Fruit fly (Drosophila melanogaster) whole organism, prepupa: ENCODE measurements around the gene Snm1.

Experiments used
- CG10631 ChIP-seq: fragments of 200-800 bp; sonication (Bioruptor generic); optimal IDR thresholded peaks from 2 replicates; lab custom pipeline; 2016; ENCODE audit warnings: missing biosample characterization, missing genetic modification characterization
- CG10669 ChIP-seq: fragments of 200-800 bp; sonication (Bioruptor generic); optimal IDR thresholded peaks from 3 replicates; lab custom pipeline; 2018; ENCODE audit warnings: missing biosample characterization, mild to moderate bottlenecking, missing genetic modification characterization, moderate library complexity
- CG11294 ChIP-seq: fragments of 200-800 bp; sonication (Bioruptor generic); IDR thresholded peaks from 2 replicates; pipeline ENCODE4 v1.3.6; 2022; ENCODE audit warnings: missing biosample characterization, missing genetic modification characterization
- CG11762 ChIP-seq: fragments of 200-800 bp; sonication (Bioruptor generic); optimal IDR thresholded peaks from 3 replicates; lab custom pipeline; 2016; ENCODE audit warnings: missing biosample characterization, missing genetic modification characterization; ENCODE audit not compliant: insufficient read depth
- CG15336 ChIP-seq: fragments of 200-800 bp; sonication (Bioruptor generic); IDR thresholded peaks from 2 replicates; pipeline ENCODE4 v1.3.6; 2022; ENCODE audit warnings: missing biosample characterization, missing genetic modification characterization
- CG1621 ChIP-seq: fragments of 200-800 bp; sonication (Bioruptor generic); optimal IDR thresholded peaks from 3 replicates; lab custom pipeline; 2018; ENCODE audit warnings: missing biosample characterization, mild to moderate bottlenecking, missing genetic modification characterization
- CG16779 ChIP-seq: fragments of 200-800 bp; sonication (Bioruptor generic); optimal IDR thresholded peaks from 3 replicates; lab custom pipeline; 2017; ENCODE audit warnings: missing biosample characterization, mild to moderate bottlenecking, missing genetic modification characterization
- CG3032 ChIP-seq: fragments of 200-800 bp; optimal IDR thresholded peaks from 2 replicates; lab custom pipeline; 2019; ENCODE audit warnings: missing biosample characterization, mild to moderate bottlenecking, missing genetic modification characterization, moderate library complexity
- CG32006 ChIP-seq: fragments of 200-800 bp; sonication (Bioruptor generic); optimal IDR thresholded peaks from 3 replicates; lab custom pipeline; 2017; ENCODE audit warnings: missing biosample characterization, mild to moderate bottlenecking, missing genetic modification characterization
- CG34406 ChIP-seq: fragments of 200-800 bp; sonication (Bioruptor generic); optimal IDR thresholded peaks from 3 replicates; lab custom pipeline; 2016; ENCODE audit warnings: missing biosample characterization, missing genetic modification characterization
- CG3919 ChIP-seq: fragments of 200-800 bp; sonication (Bioruptor generic); optimal IDR thresholded peaks from 3 replicates; lab custom pipeline; 2016; ENCODE audit warnings: missing biosample characterization, missing genetic modification characterization
- CG4318 ChIP-seq: fragments of 200-800 bp; sonication (Bioruptor generic); optimal IDR thresholded peaks from 3 replicates; lab custom pipeline; 2017; ENCODE audit warnings: missing biosample characterization, mild to moderate bottlenecking, missing genetic modification characterization
- CG6163 ChIP-seq: fragments of 200-800 bp; sonication (Bioruptor generic); IDR thresholded peaks from 3 replicates; pipeline ENCODE4 v1.3.6; 2022; ENCODE audit warnings: missing biosample characterization, missing genetic modification characterization
- CG6276 ChIP-seq: fragments of 200-800 bp; sonication (Bioruptor generic); optimal IDR thresholded peaks from 2 replicates; lab custom pipeline; 2017; ENCODE audit warnings: missing biosample characterization, mild to moderate bottlenecking, missing genetic modification characterization
- CG6808 ChIP-seq: fragments of 200-800 bp; sonication (Bioruptor generic); optimal IDR thresholded peaks from 3 replicates; lab custom pipeline; 2017; ENCODE audit warnings: missing biosample characterization, missing genetic modification characterization, mild to moderate bottlenecking, moderate library complexity, missing genetic modification reagents
- CG6854 ChIP-seq: fragments of 200-800 bp; sonication (Bioruptor generic); optimal IDR thresholded peaks from 2 replicates; lab custom pipeline; 2017; ENCODE audit warnings: missing biosample characterization, mild to moderate bottlenecking, missing genetic modification characterization
- CG7368 ChIP-seq: fragments of 200-800 bp; sonication (Bioruptor generic); optimal IDR thresholded peaks from 3 replicates; lab custom pipeline; 2016; ENCODE audit warnings: missing biosample characterization, missing genetic modification characterization
- CG8119 ChIP-seq: fragments of 200-800 bp; sonication (Bioruptor generic); IDR thresholded peaks from 3 replicates; pipeline ENCODE4 v1.3.6; 2022; ENCODE audit warnings: missing biosample characterization, missing genetic modification characterization
- CG8319 ChIP-seq: fragments of 200-800 bp; sonication (Bioruptor generic); optimal IDR thresholded peaks from 3 replicates; lab custom pipeline; 2016; ENCODE audit warnings: missing biosample characterization, missing genetic modification characterization
- CG8632 ChIP-seq: fragments of 200-800 bp; sonication (Bioruptor generic); optimal IDR thresholded peaks from 3 replicates; lab custom pipeline; 2016; ENCODE audit warnings: missing biosample characterization, missing genetic modification characterization
- CG9139 ChIP-seq: fragments of 200-800 bp; sonication (Bioruptor generic); optimal IDR thresholded peaks from 3 replicates; lab custom pipeline; 2017; ENCODE audit warnings: missing biosample characterization, mild to moderate bottlenecking, missing genetic modification characterization
- Eip75B ChIP-seq: fragments of 200-800 bp; sonication (Bioruptor generic); optimal IDR thresholded peaks from 3 replicates; lab custom pipeline; 2016; ENCODE audit warnings: missing biosample characterization, missing genetic modification characterization
- Eip78C ChIP-seq: fragments of 200-800 bp; sonication (Bioruptor generic); peaks from one replicate; lab custom pipeline; 2016; ENCODE audit warnings: missing biosample characterization, missing genetic modification characterization
- Eip93F ChIP-seq: fragments of 200-800 bp; sonication (Bioruptor generic); optimal IDR thresholded peaks from 2 replicates; lab custom pipeline; 2016; ENCODE audit warnings: missing biosample characterization, mild to moderate bottlenecking, missing genetic modification characterization
- Ets21C ChIP-seq: fragments of 200-800 bp; sonication (Bioruptor generic); optimal IDR thresholded peaks from 3 replicates; lab custom pipeline; 2016; ENCODE audit warnings: missing biosample characterization, missing genetic modification characterization
- Ets96B ChIP-seq: fragments of 200-800 bp; optimal IDR thresholded peaks from 2 replicates; lab custom pipeline; 2019; ENCODE audit warnings: missing biosample characterization, mild to moderate bottlenecking, missing genetic modification characterization, moderate library complexity
- Hr39 ChIP-seq: fragments of 200-800 bp; sonication (Bioruptor generic); optimal IDR thresholded peaks from 2 replicates; lab custom pipeline; 2016; ENCODE audit warnings: missing biosample characterization, missing genetic modification characterization
- Lpt ChIP-seq: fragments of 200-800 bp; sonication (Bioruptor generic); optimal IDR thresholded peaks from 3 replicates; lab custom pipeline; 2016; ENCODE audit warnings: missing biosample characterization, missing genetic modification characterization
- OdsH ChIP-seq: fragments of 200-800 bp; sonication (Bioruptor generic); optimal IDR thresholded peaks from 3 replicates; lab custom pipeline; 2016; ENCODE audit warnings: missing biosample characterization, missing genetic modification characterization
- Smox ChIP-seq: fragments of 200-800 bp; sonication (Bioruptor generic); optimal IDR thresholded peaks from 3 replicates; lab custom pipeline; 2016; ENCODE audit warnings: missing biosample characterization, missing genetic modification characterization
- Sox14 ChIP-seq: fragments of 200-800 bp; sonication (Bioruptor generic); optimal IDR thresholded peaks from 3 replicates; lab custom pipeline; 2016; ENCODE audit warnings: missing biosample characterization, missing genetic modification characterization
- Sox15 ChIP-seq: fragments of 200-800 bp; sonication (Bioruptor generic); optimal IDR thresholded peaks from 3 replicates; lab custom pipeline; 2016; ENCODE audit warnings: missing biosample characterization, missing genetic modification characterization
- cyc ChIP-seq: fragments of 200-800 bp; sonication (Bioruptor generic); optimal IDR thresholded peaks from 3 replicates; lab custom pipeline; 2016; ENCODE audit warnings: missing biosample characterization, missing genetic modification characterization
- dac ChIP-seq: fragments of 200-800 bp; sonication (Bioruptor generic); optimal IDR thresholded peaks from 2 replicates; lab custom pipeline; 2017; ENCODE audit warnings: missing biosample characterization, mild to moderate bottlenecking, missing genetic modification characterization
- eg ChIP-seq: fragments of 200-800 bp; sonication (Bioruptor generic); IDR thresholded peaks from 3 replicates; pipeline ENCODE4 v1.3.6; 2022; ENCODE audit warnings: missing biosample characterization, missing genetic modification characterization
- fkh ChIP-seq: fragments of 200-800 bp; sonication (Bioruptor generic); optimal IDR thresholded peaks from 3 replicates; lab custom pipeline; 2017; ENCODE audit warnings: missing biosample characterization, mild to moderate bottlenecking, missing genetic modification characterization, moderate library complexity
- pdm3 ChIP-seq: fragments of 200-800 bp; sonication (Bioruptor generic); optimal IDR thresholded peaks from 3 replicates; lab custom pipeline; 2016; ENCODE audit warnings: missing biosample characterization, missing genetic modification characterization
- salr ChIP-seq, 2 experiments: fragments of 200-800 bp; sonication (Bioruptor generic); optimal IDR thresholded peaks; 3 replicates each; lab custom pipeline; 2016 to 2018; ENCODE audit warnings: missing biosample characterization in 2 of 2, missing genetic modification characterization in 2 of 2, mild to moderate bottlenecking in 1 of 2
- spab ChIP-seq: fragments of 200-800 bp; sonication (Bioruptor generic); optimal IDR thresholded peaks from 2 replicates; lab custom pipeline; 2017; ENCODE audit warnings: missing biosample characterization, mild to moderate bottlenecking, missing genetic modification characterization, missing genetic modification reagents
- ss ChIP-seq, 2 experiments: fragments of 200-800 bp; sonication (Bioruptor generic); optimal IDR thresholded peaks; 2 replicates in 1 of 2; 3 replicates in 1 of 2; lab custom pipeline; 2017 to 2018; ENCODE audit warnings: mild to moderate bottlenecking in 2 of 2, missing biosample characterization in 2 of 2, missing genetic modification characterization in 2 of 2, moderate library complexity in 1 of 2
- svp ChIP-seq: fragments of 200-800 bp; sonication (Bioruptor generic); peaks from one replicate; lab custom pipeline; 2016; ENCODE audit warnings: missing biosample characterization, missing genetic modification characterization
- topi ChIP-seq: fragments of 200-800 bp; sonication (Bioruptor generic); optimal IDR thresholded peaks from 3 replicates; lab custom pipeline; 2016; ENCODE audit warnings: missing biosample characterization, missing genetic modification characterization
- vri ChIP-seq: fragments of 200-800 bp; sonication (Bioruptor generic); optimal IDR thresholded peaks from 3 replicates; lab custom pipeline; 2016; ENCODE audit warnings: missing biosample characterization, mild to moderate bottlenecking, missing genetic modification characterization

Gene Snm1

DNA sequence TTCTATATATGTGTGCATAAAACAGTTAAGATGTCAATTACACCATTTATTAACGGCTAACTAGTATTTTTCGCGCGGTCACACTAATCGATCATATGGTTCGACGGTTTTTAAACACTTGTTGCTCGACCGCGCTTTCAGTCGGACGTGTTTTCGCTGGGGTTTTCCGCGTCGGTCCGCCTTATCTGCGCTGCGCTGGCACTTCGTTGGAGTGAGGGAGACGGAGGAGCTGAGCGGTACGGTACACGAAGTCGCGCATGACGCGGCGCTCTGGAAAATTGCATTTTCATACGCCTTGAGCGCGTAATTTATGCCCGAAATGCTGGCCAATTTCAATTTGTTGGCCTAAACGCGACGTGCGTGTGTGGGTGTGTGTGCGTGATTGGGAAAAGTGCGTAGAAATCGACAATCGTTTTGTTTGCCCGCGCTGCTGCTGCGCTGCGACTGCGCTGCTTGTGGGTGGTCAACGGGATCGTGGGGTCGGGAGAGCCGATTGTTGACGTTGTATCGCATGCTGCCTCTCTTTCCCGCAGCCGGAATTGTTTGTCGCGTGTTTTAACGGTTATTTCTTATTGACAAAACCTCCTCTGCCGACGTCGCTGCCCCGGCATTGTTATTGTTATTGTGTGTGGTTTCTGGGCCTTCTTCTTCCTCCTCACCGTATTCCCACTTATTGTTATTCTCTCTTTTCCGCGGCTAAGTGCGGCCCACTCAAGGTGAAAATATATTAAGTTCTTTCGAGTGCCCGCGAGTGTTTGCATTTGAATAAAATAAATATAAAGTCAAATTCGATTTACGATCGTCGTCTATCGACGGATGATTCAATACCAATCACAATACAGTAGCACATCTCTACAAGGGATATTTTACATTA is 37.6 kb upstream of the Snm1 start, which contains the start of gene Itpr:
Gene Itpr (plus strand): TSS at position 116 of the 874 bp plus-strand sequence.
- TF ChIP-seq salr (GFP tag; optimal IDR thresholded peaks at IDR 0.05; lab: Kevin White, UChicago) (no peak), Sox14 (GFP tag; lab: Kevin White, UChicago) (peak; percentile 14), ss (GFP tag; optimal IDR thresholded peaks at IDR 0.05; lab: Kevin White, UChicago) (peak; percentile 28 to 54), CG6854 (GFP tag; lab: Kevin White, UChicago) (peak; percentile 45), CG11294 (GFP tag; lab: Robert Waterston, UW) (no peak), CG9139 (peak; percentile 42), CG6276 (peak; percentile 40), CG3919 (GFP tag; lab: Kevin White, UChicago) (peak; percentile 8), Eip78C (GFP tag; lab: Kevin White, UChicago) (peak; percentile 58), CG16779 (tag; lab: Kevin White, UChicago) (peak; percentile 20), CG8119 (GFP tag; lab: Robert Waterston, UW) (peak; percentile 28; the same call in 1 of the 3 replicates), fkh (peak; percentile 97), svp (GFP tag; lab: Kevin White, UChicago) (peak; percentile 93), OdsH (GFP tag; lab: Kevin White, UChicago) (no peak), vri (GFP tag; lab: Kevin White, UChicago) (peak; percentile 10), Lpt (GFP tag; lab: Kevin White, UChicago) (peak; percentile 40), CG8632 (GFP tag; lab: Kevin White, UChicago) (no peak), Smox (GFP tag; lab: Kevin White, UChicago) (no peak), CG3032 (tag; lab: Kevin White, UChicago) (no peak), CG1621 (tag; lab: Kevin White, UChicago) (peak; percentile 24), cyc (GFP tag; lab: Kevin White, UChicago) (no peak), Sox15 (GFP tag; lab: Kevin White, UChicago) (no peak)

DNA sequence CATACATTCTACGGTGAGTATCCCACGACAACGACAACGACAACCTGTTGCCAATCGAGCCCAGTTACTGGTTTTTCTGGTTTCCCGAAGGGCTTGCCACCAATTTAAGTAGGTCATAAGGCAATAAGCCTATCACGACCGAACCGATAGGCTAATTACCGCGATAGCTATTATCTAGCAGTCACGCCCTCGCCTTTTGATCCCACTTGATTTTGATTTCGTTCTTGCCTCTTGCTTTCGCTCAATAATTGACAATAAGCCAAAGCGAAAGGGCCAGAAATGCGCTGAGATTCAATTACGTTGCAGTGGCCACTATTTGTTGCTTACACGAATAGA is 37.0 kb upstream of the Snm1 start:
- TF ChIP-seq CG3919 (GFP tag; lab: Kevin White, UChicago) (no peak), svp (GFP tag; lab: Kevin White, UChicago) (peak; percentile 90)

DNA sequence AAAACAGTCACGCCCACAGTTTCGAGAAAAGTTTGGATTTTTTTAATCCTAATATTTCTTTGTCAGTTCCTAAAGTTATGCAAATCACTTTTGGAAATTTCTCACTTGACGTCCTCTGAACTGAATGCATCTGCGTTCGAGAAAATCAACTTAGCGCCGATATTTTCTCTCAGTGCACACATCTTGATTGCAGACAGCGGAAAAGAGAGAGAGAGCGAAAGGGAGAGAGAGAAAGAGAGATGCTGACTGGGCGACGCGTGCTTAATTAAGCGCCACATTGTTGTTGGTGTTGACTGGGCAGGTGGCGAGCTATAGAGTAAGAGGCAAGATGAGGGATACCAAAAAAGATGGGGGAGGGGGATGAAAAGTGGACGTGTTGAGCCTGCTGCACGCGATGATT is 36.3 kb upstream of the Snm1 start:
- TF ChIP-seq Eip75B (GFP tag; lab: Kevin White, UChicago) (peak; percentile 66), topi (GFP tag; lab: Kevin White, UChicago) (peak; percentile 61), CG6808 (peak; percentile 65), Ets21C (GFP tag; lab: Kevin White, UChicago) (peak; percentile 32), Hr39 (peak; percentile 70), vri (GFP tag; lab: Kevin White, UChicago) (peak; percentile 30), CG10631 (GFP tag; lab: Kevin White, UChicago) (peak; percentile 68), Smox (GFP tag; lab: Kevin White, UChicago) (peak; percentile 53), CG4318 (peak; percentile 40), Lpt (GFP tag; lab: Kevin White, UChicago) (no peak), salr (GFP tag; optimal IDR thresholded peaks at IDR 0.05; lab: Kevin White, UChicago) (peak; percentile 27 to 47), CG11294 (GFP tag; lab: Robert Waterston, UW) (peak; percentile 22; the same call in 1 of the 2 replicates), CG16779 (tag; lab: Kevin White, UChicago) (peak; percentile 18), CG11762 (GFP tag; lab: Kevin White, UChicago) (peak; percentile 11), pdm3 (GFP tag; lab: Kevin White, UChicago) (peak; percentile 74), fkh (no peak), CG3919 (GFP tag; lab: Kevin White, UChicago) (peak; percentile 80), Sox14 (GFP tag; lab: Kevin White, UChicago) (peak; percentile 64), CG34406 (GFP tag; lab: Kevin White, UChicago) (peak; percentile 62), CG6163 (GFP tag; lab: Robert Waterston, UW) (peak; percentile 80), spab (GFP tag; lab: Kevin White, UChicago) (peak; percentile 49), CG6854 (GFP tag; lab: Kevin White, UChicago) (no peak), CG10669 (GFP tag; lab: Kevin White, UChicago) (peak; percentile 74), CG8319 (GFP tag; lab: Kevin White, UChicago) (peak; percentile 51), cyc (GFP tag; lab: Kevin White, UChicago) (peak; percentile 60), Eip93F (GFP tag; lab: Kevin White, UChicago) (no peak), CG15336 (peak; percentile 76), CG32006 (peak; percentile 78), CG7368 (GFP tag; lab: Kevin White, UChicago) (peak; percentile 41), Sox15 (GFP tag; lab: Kevin White, UChicago) (peak; percentile 52), CG9139 (no peak), Ets96B (tag; lab: Kevin White, UChicago) (peak; percentile 40), eg (peak; percentile 75), CG6276 (peak; percentile 62), dac (GFP tag; lab: Kevin White, UChicago) (peak; percentile 43), svp (GFP tag; lab: Kevin White, UChicago) (peak; percentile 91)
